Worm (Caenorhabditis elegans) whole organism, L1 larva: ENCODE measurements around the gene asp-9.

Source experiments
- C04F5.9 ChIP-seq: sonication (generic microtip); optimal IDR thresholded peaks from 2 replicates; lab custom pipeline; 2016; ENCODE audit warnings: missing genetic modification characterization, missing compliant biosample characterization
- C16A3.4 ChIP-seq: fragments of 150-350 bp; optimal IDR thresholded peaks from 2 replicates; lab custom pipeline; 2014; ENCODE audit warnings: missing biosample characterization, missing genetic modification characterization
- C34B4.2 ChIP-seq: sonication (generic microtip); optimal IDR thresholded peaks from 2 replicates; lab custom pipeline; 2017; ENCODE audit warnings: mild to moderate bottlenecking, missing genetic modification characterization, missing compliant biosample characterization
- F16B12.6 ChIP-seq: fragments of 150-350 bp; optimal IDR thresholded peaks from 2 replicates; lab custom pipeline; 2014; ENCODE audit warnings: missing biosample characterization, missing genetic modification characterization
- alr-1 ChIP-seq: fragments of 200-800 bp; sonication (Bioruptor generic); optimal IDR thresholded peaks from 2 replicates; lab custom pipeline; 2018; ENCODE audit warnings: borderline replicate concordance, mild to moderate bottlenecking, missing genetic modification characterization, missing compliant biosample characterization
- aly-2 ChIP-seq: fragments of 150-350 bp; optimal IDR thresholded peaks from 2 replicates; lab custom pipeline; 2014; ENCODE audit warnings: missing biosample characterization, missing genetic modification characterization
- blmp-1 ChIP-seq: fragments of 150-350 bp; optimal IDR thresholded peaks from 2 replicates; lab custom pipeline; 2014; ENCODE audit warnings: missing biosample characterization, missing genetic modification characterization
- ceh-82 ChIP-seq, 3 experiments: fragments of 150-350 bp in 1 of 3; sonication (generic microtip) in 2 of 3; optimal IDR thresholded peaks; 2 replicates each; lab custom pipeline; 2014 to 2017; ENCODE audit warnings: missing biosample characterization in 3 of 3, missing genetic modification characterization in 3 of 3
- ceh-88 ChIP-seq: fragments of 200-800 bp; sonication (Bioruptor generic); IDR thresholded peaks from 2 replicates; pipeline ENCODE4 v1.3.6; 2022; ENCODE audit warnings: missing genetic modification characterization, missing compliant biosample characterization
- ceh-90 ChIP-seq: sonication (generic microtip); optimal IDR thresholded peaks from 2 replicates; lab custom pipeline; 2016; ENCODE audit warnings: missing genetic modification characterization, missing compliant biosample characterization
- dsc-1 ChIP-seq: sonication (generic microtip); optimal IDR thresholded peaks from 2 replicates; lab custom pipeline; 2016; ENCODE audit warnings: mild to moderate bottlenecking, missing genetic modification characterization, missing compliant biosample characterization
- efl-3 ChIP-seq: fragments of 200-800 bp; sonication (Bioruptor generic); optimal IDR thresholded peaks from 2 replicates; lab custom pipeline; 2018; ENCODE audit warnings: mild to moderate bottlenecking, missing genetic modification characterization, missing compliant biosample characterization
- egl-27 ChIP-seq, 2 experiments: fragments of 150-350 bp in 1 of 2; sonication (generic microtip); optimal IDR thresholded peaks; 3 replicates each; lab custom pipeline; 2017 to 2018; ENCODE audit warnings: missing biosample characterization in 2 of 2, missing genetic modification characterization in 2 of 2, missing genetic modification reagents in 2 of 2
- elt-2 ChIP-seq: sonication (generic microtip); optimal IDR thresholded peaks from 2 replicates; lab custom pipeline; 2016; ENCODE audit warnings: missing genetic modification characterization, mild to moderate bottlenecking, inconsistent platforms, missing compliant biosample characterization, missing genetic modification reagents
- ets-5 ChIP-seq: fragments of 200-800 bp; sonication (Bioruptor generic); IDR thresholded peaks from 2 replicates; pipeline ENCODE4 v1.3.6; 2022; ENCODE audit warnings: missing genetic modification characterization, missing compliant biosample characterization
- fkh-10 ChIP-seq: sonication (generic microtip); optimal IDR thresholded peaks from 2 replicates; lab custom pipeline; 2017; ENCODE audit warnings: missing biosample characterization, missing genetic modification reagents, missing genetic modification characterization
- fkh-4 ChIP-seq: sonication (generic microtip); optimal IDR thresholded peaks from 2 replicates; lab custom pipeline; 2016; ENCODE audit warnings: missing compliant biosample characterization, missing genetic modification characterization, borderline replicate concordance
- fos-1 ChIP-seq: fragments of 150-350 bp; optimal IDR thresholded peaks from 2 replicates; lab custom pipeline; 2014; ENCODE audit warnings: missing biosample characterization, missing genetic modification characterization
- hlh-17 ChIP-seq: fragments of 200-800 bp; sonication (Bioruptor generic); optimal IDR thresholded peaks from 2 replicates; lab custom pipeline; 2018; ENCODE audit warnings: missing genetic modification characterization, mild to moderate bottlenecking, missing compliant biosample characterization, moderate library complexity, borderline replicate concordance
- hlh-4 ChIP-seq: sonication (generic microtip); optimal IDR thresholded peaks from 2 replicates; lab custom pipeline; 2016; ENCODE audit warnings: mild to moderate bottlenecking, missing genetic modification characterization, missing compliant biosample characterization
- hpl-2 ChIP-seq: fragments of 150-350 bp; optimal IDR thresholded peaks from 2 replicates; lab custom pipeline; 2014; ENCODE audit warnings: missing biosample characterization, missing genetic modification reagents, missing genetic modification characterization
- irx-1 ChIP-seq: sonication (generic microtip); optimal IDR thresholded peaks from 2 replicates; lab custom pipeline; 2016; ENCODE audit warnings: missing genetic modification characterization, missing compliant biosample characterization
- isw-1 ChIP-seq: fragments of 200-800 bp; sonication (Bioruptor generic); IDR thresholded peaks from 2 replicates; pipeline ENCODE4 v1.3.6; 2022; ENCODE audit warnings: missing genetic modification characterization, missing compliant biosample characterization
- lin-13 ChIP-seq: fragments of 150-350 bp; optimal IDR thresholded peaks from 2 replicates; lab custom pipeline; 2014; ENCODE audit warnings: missing biosample characterization, missing genetic modification reagents, missing genetic modification characterization
- lin-14 ChIP-seq: fragments of 200-800 bp; sonication (Bioruptor generic); optimal IDR thresholded peaks from 2 replicates; lab custom pipeline; 2018; ENCODE audit warnings: mild to moderate bottlenecking, missing genetic modification characterization, moderate library complexity, missing compliant biosample characterization
- lin-15B ChIP-seq: fragments of 150-350 bp; sonication (generic microtip); optimal IDR thresholded peaks from 3 replicates; lab custom pipeline; 2014; ENCODE audit warnings: missing biosample characterization, missing genetic modification characterization
- mab-9 ChIP-seq: fragments of 200-800 bp; sonication (Bioruptor generic); IDR thresholded peaks from 2 replicates; pipeline ENCODE4 v1.3.6; 2022; ENCODE audit warnings: missing genetic modification reagents, missing genetic modification characterization, missing compliant biosample characterization
- mdl-1 ChIP-seq, 2 experiments: fragments of 150-350 bp; optimal IDR thresholded peaks; 2 replicates each; lab custom pipeline; 2014 to 2017; ENCODE audit warnings: missing biosample characterization in 2 of 2, missing genetic modification characterization in 2 of 2, inconsistent platforms in 1 of 2
- mef-2 ChIP-seq: fragments of 150-350 bp; optimal IDR thresholded peaks from 2 replicates; lab custom pipeline; 2014; ENCODE audit warnings: missing biosample characterization, missing genetic modification characterization
- mep-1 ChIP-seq: fragments of 150-350 bp; optimal IDR thresholded peaks from 2 replicates; lab custom pipeline; 2014; ENCODE audit warnings: missing biosample characterization, missing genetic modification characterization
- nhr-19 ChIP-seq: fragments of 200-800 bp; sonication (Bioruptor generic); conservative IDR thresholded peaks from 2 replicates; pipeline ENCODE4 v1.3.6; 2022; ENCODE audit warnings: missing genetic modification characterization, missing compliant biosample characterization
- nhr-237 ChIP-seq: fragments of 150-350 bp; optimal IDR thresholded peaks from 2 replicates; lab custom pipeline; 2014; ENCODE audit warnings: missing biosample characterization, missing genetic modification characterization
- nhr-28 ChIP-seq: fragments of 150-350 bp; optimal IDR thresholded peaks from 2 replicates; lab custom pipeline; 2014; ENCODE audit warnings: missing biosample characterization, missing genetic modification characterization
- nhr-71 ChIP-seq: sonication (generic microtip); optimal IDR thresholded peaks from 2 replicates; lab custom pipeline; 2016; ENCODE audit warnings: mild to moderate bottlenecking, missing genetic modification characterization, moderate library complexity, missing compliant biosample characterization
- nhr-76 ChIP-seq: sonication (generic microtip); optimal IDR thresholded peaks from 2 replicates; lab custom pipeline; 2017; ENCODE audit warnings: missing biosample characterization, missing genetic modification characterization
- nhr-85 ChIP-seq: sonication (generic microtip); peaks from one replicate; lab custom pipeline; 2016; ENCODE audit warnings: missing genetic modification characterization, inconsistent platforms, missing compliant biosample characterization
- nhr-90 ChIP-seq: sonication (generic microtip); optimal IDR thresholded peaks from 2 replicates; lab custom pipeline; 2016; ENCODE audit warnings: mild to moderate bottlenecking, missing genetic modification characterization, missing compliant biosample characterization; ENCODE audit not compliant: poor library complexity
- pag-3 ChIP-seq: sonication (generic microtip); optimal IDR thresholded peaks from 2 replicates; lab custom pipeline; 2017; ENCODE audit warnings: missing genetic modification characterization, mild to moderate bottlenecking, missing compliant biosample characterization, antibody characterized with exemption, borderline replicate concordance; ENCODE audit not compliant: insufficient read depth
- pax-3 ChIP-seq: fragments of 200-800 bp; sonication (Bioruptor generic); optimal IDR thresholded peaks from 2 replicates; lab custom pipeline; 2018; ENCODE audit warnings: mild to moderate bottlenecking, missing genetic modification characterization, moderate library complexity, missing compliant biosample characterization
- pqm-1 ChIP-seq: sonication (generic microtip); optimal IDR thresholded peaks from 3 replicates; lab custom pipeline; 2017; ENCODE audit warnings: missing biosample characterization, missing genetic modification characterization
- rnt-1 ChIP-seq: sonication (generic microtip); optimal IDR thresholded peaks from 2 replicates; lab custom pipeline; 2016; ENCODE audit warnings: mild to moderate bottlenecking, missing genetic modification characterization, moderate library complexity, missing compliant biosample characterization
- snpc-4 ChIP-seq: fragments of 150-350 bp; optimal IDR thresholded peaks from 2 replicates; lab custom pipeline; 2014; ENCODE audit warnings: missing biosample characterization, missing genetic modification characterization
- sox-4 ChIP-seq: sonication (generic microtip); optimal IDR thresholded peaks from 2 replicates; lab custom pipeline; 2016; ENCODE audit warnings: missing genetic modification characterization, missing compliant biosample characterization
- sptf-1 ChIP-seq: fragments of 150-350 bp; optimal IDR thresholded peaks from 2 replicates; lab custom pipeline; 2014; ENCODE audit warnings: missing biosample characterization, missing genetic modification characterization
- sup-37 ChIP-seq: fragments of 200-800 bp; sonication (Bioruptor generic); optimal IDR thresholded peaks from 2 replicates; lab custom pipeline; 2018; ENCODE audit warnings: mild to moderate bottlenecking, missing genetic modification characterization, missing compliant biosample characterization
- tlp-1 ChIP-seq: fragments of 150-350 bp; optimal IDR thresholded peaks from 2 replicates; lab custom pipeline; 2014; ENCODE audit warnings: missing biosample characterization, missing genetic modification characterization
- unc-30 ChIP-seq: sonication (generic microtip); optimal IDR thresholded peaks from 2 replicates; lab custom pipeline; 2017; ENCODE audit warnings: missing biosample characterization, missing genetic modification characterization
- unc-62 ChIP-seq: fragments of 150-350 bp; optimal IDR thresholded peaks from 2 replicates; lab custom pipeline; 2014; ENCODE audit warnings: missing biosample characterization, missing genetic modification reagents, missing genetic modification characterization
- unc-86 ChIP-seq: sonication (generic microtip); optimal IDR thresholded peaks from 2 replicates; lab custom pipeline; 2016; ENCODE audit warnings: missing genetic modification characterization, missing compliant biosample characterization
- unc-98 ChIP-seq: fragments of 200-800 bp; sonication (Bioruptor generic); IDR thresholded peaks from 2 replicates; pipeline ENCODE4 v1.3.6; 2022; ENCODE audit warnings: missing genetic modification characterization, missing compliant biosample characterization
- vab-15 ChIP-seq: sonication (generic microtip); optimal IDR thresholded peaks from 2 replicates; lab custom pipeline; 2017; ENCODE audit warnings: missing genotype, mild to moderate bottlenecking, missing genetic modification characterization, missing compliant biosample characterization
- xbp-1 ChIP-seq: sonication (generic microtip); optimal IDR thresholded peaks from 2 replicates; lab custom pipeline; 2016; ENCODE audit warnings: missing genetic modification characterization, missing compliant biosample characterization
- ztf-11 ChIP-seq, 2 experiments: sonication (generic microtip); optimal IDR thresholded peaks; 2 replicates each; lab custom pipeline; 2016 to 2017; ENCODE audit warnings: missing genetic modification characterization in 2 of 2, missing biosample characterization in 1 of 2, missing compliant biosample characterization in 1 of 2
- ztf-4 ChIP-seq: fragments of 150-350 bp; optimal IDR thresholded peaks from 2 replicates; lab custom pipeline; 2014; ENCODE audit warnings: missing biosample characterization, missing genetic modification characterization

The asp-9 gene

ce11 chrIV:6156833-6157232 lies 28.9 kb upstream of the asp-9 start, which contains the start of gene C11D2.4 (continued):
- TF ChIP-seq ceh-82 (tag; optimal IDR thresholded peaks at IDR 0.05; lab: Kevin White, UChicago) (no peak), ets-5 (GFP tag; lab: Robert Waterston, UW) (no peak), unc-62 (GFP tag; lab: Kevin White, UChicago) (no peak), rnt-1 (peak; percentile 56), nhr-71 (tag; lab: Kevin White, UChicago) (peak; percentile 71), nhr-85 (tag; lab: Kevin White, UChicago) (no peak), efl-3 (GFP tag; lab: Kevin White, UChicago) (no peak), hlh-17 (GFP tag; lab: Kevin White, UChicago) (no peak), nhr-19 (GFP tag; lab: Robert Waterston, UW) (peak; percentile 51; the same call in 1 of the 2 replicates), nhr-90 (peak; percentile 37), fos-1 (tag; lab: Kevin White, UChicago) (no peak), nhr-76 (tag; lab: Kevin White, UChicago) (no peak), mdl-1 (tag; optimal IDR thresholded peaks at IDR 0.05; lab: Kevin White, UChicago) (peak in 1 of 2 experiments; percentile 73), sup-37 (GFP tag; lab: Kevin White, UChicago) (no peak), elt-2 (tag; lab: Kevin White, UChicago) (no peak), tlp-1 (tag; lab: Kevin White, UChicago) (no peak), pax-3 (no peak), mep-1 (peak; percentile 50), pag-3 (no peak), ceh-90 (no peak), mab-9 (GFP tag; lab: Robert Waterston, UW) (no peak), egl-27 (tag; optimal IDR thresholded peaks at IDR 0.05; lab: Kevin White, UChicago) (no peak), nhr-237 (tag; lab: Kevin White, UChicago) (no peak), isw-1 (GFP tag; lab: Robert Waterston, UW) (no peak), C04F5.9 (tag; lab: Kevin White, UChicago) (no peak), fkh-4 (tag; lab: Kevin White, UChicago) (no peak), lin-13 (GFP tag; lab: Kevin White, UChicago) (no peak), ztf-4 (no peak), ztf-11 (tag; optimal IDR thresholded peaks at IDR 0.05; lab: Kevin White, UChicago) (no peak), hpl-2 (GFP tag; lab: Kevin White, UChicago) (no peak), xbp-1 (tag; lab: Kevin White, UChicago) (peak; percentile 49), sox-4 (tag; lab: Kevin White, UChicago) (no peak), irx-1 (peak; percentile 48), C16A3.4 (tag; lab: Kevin White, UChicago) (peak; percentile 26), hlh-4 (no peak), unc-98 (GFP tag; lab: Robert Waterston, UW) (no peak), C34B4.2 (no peak), aly-2 (tag; lab: Kevin White, UChicago) (no peak), alr-1 (tag; lab: Kevin White, UChicago) (no peak), lin-14 (GFP tag; lab: Kevin White, UChicago) (no peak), dsc-1 (tag; lab: Kevin White, UChicago) (peak; percentile 75), lin-15B (tag; lab: Kevin White, UChicago) (no peak), ceh-88 (no peak), snpc-4 (tag; lab: Kevin White, UChicago) (peak; percentile 55), unc-86 (tag; lab: Kevin White, UChicago) (peak; percentile 5), F16B12.6 (peak; percentile 89), mef-2 (tag; lab: Kevin White, UChicago) (no peak), nhr-28 (tag; lab: Kevin White, UChicago) (no peak), pqm-1 (tag; lab: Kevin White, UChicago) (no peak), unc-30 (tag; lab: Kevin White, UChicago) (no peak), fkh-10 (GFP tag; lab: Kevin White, UChicago) (no peak), vab-15 (tag; lab: Kevin White, UChicago) (no peak), sptf-1 (no peak), blmp-1 (no peak)
